Worm (Caenorhabditis elegans) whole organism, L1 larva: ENCODE results near the gene C11H1.7.

Experiments
- F16B12.6 ChIP-seq: fragments of 150-350 bp; optimal IDR thresholded peaks from 2 replicates; lab custom pipeline; 2014; ENCODE audit warnings: missing biosample characterization, missing genetic modification characterization
- Y116A8C.19 ChIP-seq: sonication (generic microtip); optimal IDR thresholded peaks from 2 replicates; lab custom pipeline; 2016; ENCODE audit warnings: missing compliant biosample characterization, missing genetic modification characterization, borderline replicate concordance
- alr-1 ChIP-seq: fragments of 200-800 bp; sonication (Bioruptor generic); optimal IDR thresholded peaks from 2 replicates; lab custom pipeline; 2018; ENCODE audit warnings: borderline replicate concordance, mild to moderate bottlenecking, missing genetic modification characterization, missing compliant biosample characterization
- aly-2 ChIP-seq: fragments of 150-350 bp; optimal IDR thresholded peaks from 2 replicates; lab custom pipeline; 2014; ENCODE audit warnings: missing biosample characterization, missing genetic modification characterization
- blmp-1 ChIP-seq: fragments of 150-350 bp; optimal IDR thresholded peaks from 2 replicates; lab custom pipeline; 2014; ENCODE audit warnings: missing biosample characterization, missing genetic modification characterization
- ceh-63 ChIP-seq: fragments of 200-800 bp; sonication (Bioruptor generic); optimal IDR thresholded peaks from 2 replicates; lab custom pipeline; 2018; ENCODE audit warnings: mild to moderate bottlenecking, missing genetic modification characterization, missing compliant biosample characterization
- ceh-82 ChIP-seq, 3 experiments: fragments of 150-350 bp in 1 of 3; sonication (generic microtip) in 2 of 3; optimal IDR thresholded peaks; 2 replicates each; lab custom pipeline; 2014 to 2017; ENCODE audit warnings: missing biosample characterization in 3 of 3, missing genetic modification characterization in 3 of 3
- ceh-88 ChIP-seq: fragments of 200-800 bp; sonication (Bioruptor generic); IDR thresholded peaks from 2 replicates; pipeline ENCODE4 v1.3.6; 2022; ENCODE audit warnings: missing genetic modification characterization, missing compliant biosample characterization
- dpl-1 ChIP-seq, 3 experiments: fragments of 150-350 bp in 2 of 3; sonication (generic microtip) in 1 of 3; optimal IDR thresholded peaks; 2 replicates each; lab custom pipeline; 2014 to 2017; ENCODE audit warnings: missing biosample characterization in 3 of 3, missing genetic modification characterization in 3 of 3, missing genetic modification reagents in 3 of 3
- efl-1 ChIP-seq, 4 experiments: fragments of 150-350 bp; optimal IDR thresholded peaks in 3 of 4; peaks in 1 of 4; 1 replicate in 1 of 4; 2 replicates in 3 of 4; lab custom pipeline; 2014; ENCODE audit warnings: missing biosample characterization in 2 of 4, missing genetic modification characterization in 2 of 4, missing genetic modification reagents in 2 of 4
- efl-3 ChIP-seq: fragments of 200-800 bp; sonication (Bioruptor generic); optimal IDR thresholded peaks from 2 replicates; lab custom pipeline; 2018; ENCODE audit warnings: mild to moderate bottlenecking, missing genetic modification characterization, missing compliant biosample characterization
- egl-13 ChIP-seq: sonication (generic microtip); optimal IDR thresholded peaks from 2 replicates; lab custom pipeline; 2016; ENCODE audit warnings: missing genotype, missing genetic modification reagents, missing genetic modification characterization, missing compliant biosample characterization
- egl-27 ChIP-seq, 2 experiments: fragments of 150-350 bp in 1 of 2; sonication (generic microtip); optimal IDR thresholded peaks; 3 replicates each; lab custom pipeline; 2017 to 2018; ENCODE audit warnings: missing biosample characterization in 2 of 2, missing genetic modification characterization in 2 of 2, missing genetic modification reagents in 2 of 2
- elt-3 ChIP-seq, 6 experiments: fragments of 150-350 bp in 1 of 6; sonication (generic microtip); optimal IDR thresholded peaks; 2 replicates each; lab custom pipeline; 2017 to 2018; ENCODE audit warnings: missing biosample characterization in 6 of 6, missing genetic modification characterization in 6 of 6, inconsistent platforms in 1 of 6
- fkh-10 ChIP-seq: sonication (generic microtip); optimal IDR thresholded peaks from 2 replicates; lab custom pipeline; 2017; ENCODE audit warnings: missing biosample characterization, missing genetic modification reagents, missing genetic modification characterization
- fkh-4 ChIP-seq: sonication (generic microtip); optimal IDR thresholded peaks from 2 replicates; lab custom pipeline; 2016; ENCODE audit warnings: missing compliant biosample characterization, missing genetic modification characterization, borderline replicate concordance
- fos-1 ChIP-seq: fragments of 150-350 bp; optimal IDR thresholded peaks from 2 replicates; lab custom pipeline; 2014; ENCODE audit warnings: missing biosample characterization, missing genetic modification characterization
- hlh-4 ChIP-seq: sonication (generic microtip); optimal IDR thresholded peaks from 2 replicates; lab custom pipeline; 2016; ENCODE audit warnings: mild to moderate bottlenecking, missing genetic modification characterization, missing compliant biosample characterization
- irx-1 ChIP-seq: sonication (generic microtip); optimal IDR thresholded peaks from 2 replicates; lab custom pipeline; 2016; ENCODE audit warnings: missing genetic modification characterization, missing compliant biosample characterization
- isw-1 ChIP-seq: fragments of 200-800 bp; sonication (Bioruptor generic); IDR thresholded peaks from 2 replicates; pipeline ENCODE4 v1.3.6; 2022; ENCODE audit warnings: missing genetic modification characterization, missing compliant biosample characterization
- lsy-2 ChIP-seq, 2 experiments: fragments of 150-350 bp; optimal IDR thresholded peaks; 2 replicates each; lab custom pipeline; 2014; ENCODE audit warnings: missing biosample characterization in 2 of 2, missing genetic modification characterization in 2 of 2
- mdl-1 ChIP-seq, 2 experiments: fragments of 150-350 bp; optimal IDR thresholded peaks; 2 replicates each; lab custom pipeline; 2014 to 2017; ENCODE audit warnings: missing biosample characterization in 2 of 2, missing genetic modification characterization in 2 of 2, inconsistent platforms in 1 of 2
- nhr-11 ChIP-seq: fragments of 150-350 bp; optimal IDR thresholded peaks from 2 replicates; lab custom pipeline; 2014; ENCODE audit warnings: missing biosample characterization, missing genetic modification characterization
- nhr-19 ChIP-seq: fragments of 200-800 bp; sonication (Bioruptor generic); conservative IDR thresholded peaks from 2 replicates; pipeline ENCODE4 v1.3.6; 2022; ENCODE audit warnings: missing genetic modification characterization, missing compliant biosample characterization
- nhr-20 ChIP-seq: sonication (generic microtip); optimal IDR thresholded peaks from 2 replicates; lab custom pipeline; 2016; ENCODE audit warnings: mild to moderate bottlenecking, missing genetic modification characterization, missing compliant biosample characterization
- nhr-28 ChIP-seq: fragments of 150-350 bp; optimal IDR thresholded peaks from 2 replicates; lab custom pipeline; 2014; ENCODE audit warnings: missing biosample characterization, missing genetic modification characterization
- nhr-47 ChIP-seq: sonication (generic microtip); optimal IDR thresholded peaks from 2 replicates; lab custom pipeline; 2016; ENCODE audit warnings: mild to moderate bottlenecking, missing genetic modification characterization, moderate library complexity, missing compliant biosample characterization
- nhr-76 ChIP-seq: sonication (generic microtip); optimal IDR thresholded peaks from 2 replicates; lab custom pipeline; 2017; ENCODE audit warnings: missing biosample characterization, missing genetic modification characterization
- nhr-77 ChIP-seq: fragments of 150-350 bp; optimal IDR thresholded peaks from 2 replicates; lab custom pipeline; 2014; ENCODE audit warnings: missing biosample characterization, missing genetic modification characterization
- nhr-85 ChIP-seq: sonication (generic microtip); peaks from one replicate; lab custom pipeline; 2016; ENCODE audit warnings: missing genetic modification characterization, inconsistent platforms, missing compliant biosample characterization
- pag-3 ChIP-seq: sonication (generic microtip); optimal IDR thresholded peaks from 2 replicates; lab custom pipeline; 2017; ENCODE audit warnings: missing genetic modification characterization, mild to moderate bottlenecking, missing compliant biosample characterization, antibody characterized with exemption, borderline replicate concordance; ENCODE audit not compliant: insufficient read depth
- skn-1 ChIP-seq: fragments of 150-350 bp; optimal IDR thresholded peaks from 2 replicates; lab custom pipeline; 2014; ENCODE audit warnings: missing biosample characterization, missing genetic modification characterization
- snpc-4 ChIP-seq: fragments of 150-350 bp; optimal IDR thresholded peaks from 2 replicates; lab custom pipeline; 2014; ENCODE audit warnings: missing biosample characterization, missing genetic modification characterization
- snu-23 ChIP-seq: sonication (generic microtip); optimal IDR thresholded peaks from 2 replicates; lab custom pipeline; 2016; ENCODE audit warnings: missing genetic modification characterization, missing compliant biosample characterization
- sptf-1 ChIP-seq: fragments of 150-350 bp; optimal IDR thresholded peaks from 2 replicates; lab custom pipeline; 2014; ENCODE audit warnings: missing biosample characterization, missing genetic modification characterization
- sup-37 ChIP-seq: fragments of 200-800 bp; sonication (Bioruptor generic); optimal IDR thresholded peaks from 2 replicates; lab custom pipeline; 2018; ENCODE audit warnings: mild to moderate bottlenecking, missing genetic modification characterization, missing compliant biosample characterization
- swsn-7 ChIP-seq: sonication (generic microtip); optimal IDR thresholded peaks from 2 replicates; lab custom pipeline; 2016; ENCODE audit warnings: missing genetic modification characterization, missing compliant biosample characterization
- tbx-2 ChIP-seq: sonication (generic microtip); optimal IDR thresholded peaks from 2 replicates; lab custom pipeline; 2016; ENCODE audit warnings: missing genetic modification characterization, missing compliant biosample characterization
- unc-62 ChIP-seq: fragments of 150-350 bp; optimal IDR thresholded peaks from 2 replicates; lab custom pipeline; 2014; ENCODE audit warnings: missing biosample characterization, missing genetic modification reagents, missing genetic modification characterization
- xbp-1 ChIP-seq: sonication (generic microtip); optimal IDR thresholded peaks from 2 replicates; lab custom pipeline; 2016; ENCODE audit warnings: missing genetic modification characterization, missing compliant biosample characterization
- zag-1 ChIP-seq: fragments of 150-350 bp; optimal IDR thresholded peaks from 2 replicates; lab custom pipeline; 2014; ENCODE audit warnings: missing biosample characterization, missing genetic modification characterization
- ztf-11 ChIP-seq, 2 experiments: sonication (generic microtip); optimal IDR thresholded peaks; 2 replicates each; lab custom pipeline; 2016 to 2017; ENCODE audit warnings: missing genetic modification characterization in 2 of 2, missing biosample characterization in 1 of 2, missing compliant biosample characterization in 1 of 2

Gene C11H1.7

ce11 chrX:14297209-14297608, 30.0 kb upstream of the C11H1.7 start (continued):
- TF ChIP-seq sup-37 (GFP tag; lab: Kevin White, UChicago) (no peak), dpl-1 (GFP tag; optimal IDR thresholded peaks at IDR 0.05; lab: Kevin White, UChicago) (peak; percentile 30 to 43 (median 32)), elt-3 (tag; optimal IDR thresholded peaks at IDR 0.05; lab: Kevin White, UChicago) (no peak), ceh-88 (no peak), fkh-10 (GFP tag; lab: Kevin White, UChicago) (peak; percentile 74), lsy-2 (tag; optimal IDR thresholded peaks at IDR 0.05; lab: Kevin White, UChicago) (peak; percentile 60 to 72), egl-13 (tag; lab: Kevin White, UChicago) (no peak), efl-3 (GFP tag; lab: Kevin White, UChicago) (no peak), nhr-47 (peak; percentile 74), swsn-7 (peak; percentile 75), aly-2 (tag; lab: Kevin White, UChicago) (no peak), xbp-1 (tag; lab: Kevin White, UChicago) (peak; percentile 57), tbx-2 (tag; lab: Kevin White, UChicago) (peak; percentile 76), ztf-11 (tag; optimal IDR thresholded peaks at IDR 0.05; lab: Kevin White, UChicago) (peak in 1 of 2 experiments; percentile 59), nhr-85 (tag; lab: Kevin White, UChicago) (peak; percentile 69), ceh-82 (tag; optimal IDR thresholded peaks at IDR 0.05; lab: Kevin White, UChicago) (peak; percentile 63 to 72 (median 65)), efl-1 (optimal IDR thresholded peaks at IDR 0.05; lab: Kevin White, UChicago) (peak; percentile 62 to 84), efl-1 (GFP tag; optimal IDR thresholded peaks at IDR 0.05 in 1 of 2; lab: Kevin White, UChicago) (peak; percentile 5 to 84), egl-27 (tag; optimal IDR thresholded peaks at IDR 0.05; lab: Kevin White, UChicago) (no peak), snu-23 (GFP tag; lab: Kevin White, UChicago) (peak; percentile 87), mdl-1 (tag; optimal IDR thresholded peaks at IDR 0.05; lab: Kevin White, UChicago) (peak in 1 of 2 experiments; percentile 72), blmp-1 (tag; lab: Kevin White, UChicago) (no peak)

- TF ChIP-seq snpc-4 (tag; lab: Kevin White, UChicago) (no peak), nhr-11 (no peak), F16B12.6 (tag; lab: Kevin White, UChicago) (no peak), swsn-7 (no peak), skn-1 (tag; lab: Kevin White, UChicago) (no peak), nhr-77 (tag; lab: Kevin White, UChicago) (no peak), efl-1 (optimal IDR thresholded peaks at IDR 0.05; lab: Kevin White, UChicago) (no peak), efl-1 (GFP tag; optimal IDR thresholded peaks at IDR 0.05 in 1 of 2; lab: Kevin White, UChicago) (no peak), nhr-76 (no peak), nhr-20 (tag; lab: Kevin White, UChicago) (no peak)
These were observed 24.1 kb upstream of the C11H1.7 start, which contains the start of gene C11H1.5 for ce11 chrX:14303078-14303477. Gene C11H1.5 (minus strand): TSS chrX:14303178.

ce11 chrX:14307667-14308066, 19.5 kb upstream of the C11H1.7 start, which contains the start of gene gphr-2:
Gene gphr-2 (minus strand): TSS chrX:14307767.
- TF ChIP-seq hlh-4 (tag; lab: Kevin White, UChicago) = no peak
- no peak for TF ChIP-seq pag-3 (tag; lab: Kevin White, UChicago)
- no peak for TF ChIP-seq snpc-4 (tag; lab: Kevin White, UChicago)
- no peak for TF ChIP-seq zag-1 (tag; lab: Kevin White, UChicago)
- no peak for TF ChIP-seq mdl-1 (tag; optimal IDR thresholded peaks at IDR 0.05; lab: Kevin White, UChicago)
- no peak for TF ChIP-seq ceh-63
- no peak for TF ChIP-seq egl-13 (tag; lab: Kevin White, UChicago)
- no peak for TF ChIP-seq nhr-28 (tag; lab: Kevin White, UChicago)
- TF ChIP-seq dpl-1 (GFP tag; optimal IDR thresholded peaks at IDR 0.05; lab: Kevin White, UChicago) = no peak
- no peak for TF ChIP-seq isw-1 (GFP tag; lab: Robert Waterston, UW)
- TF ChIP-seq unc-62 (GFP tag; lab: Kevin White, UChicago) = no peak
- TF ChIP-seq nhr-20 (tag; lab: Kevin White, UChicago) = no peak
- TF ChIP-seq sup-37 (GFP tag; lab: Kevin White, UChicago) = no peak
- no peak for TF ChIP-seq nhr-19 (GFP tag; lab: Robert Waterston, UW)
- no peak for TF ChIP-seq sptf-1 (tag; lab: Kevin White, UChicago)
- TF ChIP-seq fkh-4 (tag; lab: Kevin White, UChicago) = no peak
- no peak for TF ChIP-seq Y116A8C.19
- TF ChIP-seq irx-1 (tag; lab: Kevin White, UChicago) = no peak
- no peak for TF ChIP-seq fos-1 (tag; lab: Kevin White, UChicago)
- TF ChIP-seq alr-1 (tag; lab: Kevin White, UChicago) = no peak
